Fruit fly (Drosophila melanogaster): ENCODE data around the gene CG14414.
A peak's percentile ranks its signal among the peaks of the same experiment; 100 is the strongest.

The CG14414 gene

DNA sequence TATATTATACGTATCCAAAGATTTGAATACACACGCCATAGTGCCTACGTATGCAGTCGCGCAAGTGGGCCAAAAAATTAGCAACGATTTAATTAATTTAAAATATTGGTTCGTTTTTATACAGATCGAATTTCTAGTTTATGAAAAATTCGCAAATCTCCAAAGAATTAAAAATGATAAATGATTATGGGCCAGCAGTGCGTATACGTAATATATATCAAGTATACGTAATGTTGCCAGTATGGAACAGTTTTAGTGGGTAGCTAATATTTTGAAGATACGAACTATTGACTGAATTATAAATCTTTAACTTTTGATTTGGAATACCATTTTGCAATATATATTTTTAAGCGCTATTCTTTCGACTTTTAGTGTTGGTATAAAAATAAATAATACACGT, 12.7 kb downstream of the CG14414 start (continued):
- TF ChIP-seq HLH3B (GFP tag; IDR thresholded peaks at IDR 0.05) (no peak), E2f1 (GFP tag; IDR thresholded peaks at IDR 0.05) (no peak), CG18599 (GFP tag; optimal IDR thresholded peaks at IDR 0.05) (peak; percentile 26), CG8089 (GFP tag; optimal IDR thresholded peaks at IDR 0.05) (no peak), mirr (GFP tag; optimal IDR thresholded peaks at IDR 0.05) (no peak), CG30403 (GFP tag; optimal IDR thresholded peaks at IDR 0.05) (peak; percentile 41), CG11723 (GFP tag; optimal IDR thresholded peaks at IDR 0.05) (no peak), B-H2 (GFP tag; optimal IDR thresholded peaks at IDR 0.05) (no peak), Hr78 (GFP tag; optimal IDR thresholded peaks at IDR 0.05) (no peak), dmrt11E (tag; optimal IDR thresholded peaks at IDR 0.05) (no peak), CG3163 (GFP tag; optimal IDR thresholded peaks at IDR 0.05) (no peak), CG9876 (GFP tag; optimal IDR thresholded peaks at IDR 0.05) (no peak), Doc2 (GFP tag; IDR thresholded peaks at IDR 0.05) (no peak), bigmax (GFP tag; optimal IDR thresholded peaks at IDR 0.05) (no peak), kah (GFP tag; optimal IDR thresholded peaks at IDR 0.05) (no peak), Hmr (GFP tag; optimal IDR thresholded peaks at IDR 0.05) (peak; percentile 31), Myb (GFP tag; optimal IDR thresholded peaks at IDR 0.05) (no peak), CG2202 (tag; optimal IDR thresholded peaks at IDR 0.05) (no peak), ci (GFP tag; IDR thresholded peaks at IDR 0.05) (no peak), Fer2 (tag; optimal IDR thresholded peaks at IDR 0.05) (no peak), stwl (tag; optimal IDR thresholded peaks at IDR 0.05) (no peak), pnt (GFP tag; optimal IDR thresholded peaks at IDR 0.05) (no peak), CG17802 (tag; optimal IDR thresholded peaks at IDR 0.05) (no peak), ham (GFP tag; IDR thresholded peaks at IDR 0.05) (no peak), wek (GFP tag; optimal IDR thresholded peaks at IDR 0.05) (no peak), Ada2b (GFP tag; IDR thresholded peaks at IDR 0.05) (no peak), sqz (GFP tag; optimal IDR thresholded peaks at IDR 0.05) (no peak), CG17361 (GFP tag; IDR thresholded peaks at IDR 0.05) (peak; percentile 48; the same call in 1 of the 3 replicates), CG34376 (GFP tag; optimal IDR thresholded peaks at IDR 0.05) (no peak), dati (GFP tag; IDR thresholded peaks at IDR 0.05) (no peak), Hey (tag; optimal IDR thresholded peaks at IDR 0.05) (no peak), CG7839 (tag; optimal IDR thresholded peaks at IDR 0.05) (peak; percentile 65), inv (GFP tag; IDR thresholded peaks at IDR 0.05; ENCODE audit: partially characterized antibody) (no peak), oc (tag; optimal IDR thresholded peaks at IDR 0.05) (no peak), CG13894 (tag; optimal IDR thresholded peaks at IDR 0.05) (no peak), CG31388 (GFP tag; optimal IDR thresholded peaks at IDR 0.05) (no peak), CG18476 (GFP tag; optimal IDR thresholded peaks at IDR 0.05) (no peak), NC2β (GFP tag; optimal IDR thresholded peaks at IDR 0.05) (no peak), CG11695 (GFP tag; IDR thresholded peaks at IDR 0.05) (no peak), bab2 (GFP tag; optimal IDR thresholded peaks at IDR 0.05) (no peak), CG5245 (GFP tag; optimal IDR thresholded peaks at IDR 0.05) (no peak), Kr (GFP tag; optimal IDR thresholded peaks at IDR 0.05) (no peak), Mes4 (GFP tag; optimal IDR thresholded peaks at IDR 0.05) (no peak), nerfin-1 (tag; optimal IDR thresholded peaks at IDR 0.05) (no peak), CG4707 (GFP tag; optimal IDR thresholded peaks at IDR 0.05) (no peak), CG10274 (GFP tag; optimal IDR thresholded peaks at IDR 0.05) (no peak), BtbVII (GFP tag; optimal IDR thresholded peaks at IDR 0.05) (no peak), Hr51 (GFP tag; optimal IDR thresholded peaks at IDR 0.05) (peak in 1 of 2 experiments; percentile 69), gce (GFP tag; IDR thresholded peaks at IDR 0.05) (no peak), chinmo (GFP tag; IDR thresholded peaks at IDR 0.05; ENCODE audit: partially characterized antibody) (no peak), ftz-f1 (GFP tag; optimal IDR thresholded peaks at IDR 0.05) (no peak)

All from whole organism, embryonic.